Worm (Caenorhabditis elegans): ENCODE results near the gene cyp-13A1.

cyp-13A1 gene

DNA sequence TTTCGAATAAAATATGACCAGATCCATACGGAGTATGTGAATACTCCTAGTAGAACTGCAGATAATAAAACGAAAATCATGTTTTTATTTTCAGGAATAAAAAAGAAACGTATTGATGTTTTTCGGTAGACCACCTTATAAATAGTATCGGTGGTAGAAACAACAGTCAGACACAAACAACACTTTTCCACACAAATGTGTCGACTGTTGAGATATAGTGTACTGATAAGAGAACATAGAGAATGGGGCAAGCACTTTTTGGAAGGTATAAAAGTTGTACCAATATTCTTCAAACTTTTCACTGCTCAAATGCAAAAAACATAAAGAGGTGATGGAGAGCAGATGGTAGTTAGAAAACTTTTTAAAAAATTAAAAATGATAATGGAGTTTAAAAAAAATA, 20.8 kb upstream of the cyp-13A1 start, which contains the start of gene cyp-13A6:
Gene cyp-13A6, minus strand, starts transcription at position 180 of the 400 bp plus-strand sequence.
- TF ChIP-seq ceh-19 (GFP tag; optimal IDR thresholded peaks at IDR 0.05) (no peak), nhr-232 (tag; optimal IDR thresholded peaks at IDR 0.05) (no peak), ztf-16 (tag; optimal IDR thresholded peaks at IDR 0.05) (no peak), ceh-2 (tag; optimal IDR thresholded peaks at IDR 0.05) (no peak), npax-4 (tag; optimal IDR thresholded peaks at IDR 0.05) (no peak), ref-2 (tag; optimal IDR thresholded peaks at IDR 0.05) (no peak), pax-1 (tag; optimal IDR thresholded peaks at IDR 0.05) (no peak), Y22D7AL.16 (tag; optimal IDR thresholded peaks at IDR 0.05) (no peak), nfya-1 (tag; optimal IDR thresholded peaks at IDR 0.05) (no peak), fkh-6 (tag; optimal IDR thresholded peaks at IDR 0.05) (no peak), hlh-6 (tag; optimal IDR thresholded peaks at IDR 0.05) (no peak), sdc-2 (tag; optimal IDR thresholded peaks at IDR 0.05) (no peak), ceh-34 (tag; optimal IDR thresholded peaks at IDR 0.05) (no peak), pag-3 (tag; optimal IDR thresholded peaks at IDR 0.05; ENCODE audit: borderline replicate concordance) (no peak), ceh-22 (tag; optimal IDR thresholded peaks at IDR 0.05) (no peak), dve-1 (tag; optimal IDR thresholded peaks at IDR 0.05) (no peak), K09A11.1 (tag; optimal IDR thresholded peaks at IDR 0.05; ENCODE audit: insufficient read depth) (no peak)

DNA sequence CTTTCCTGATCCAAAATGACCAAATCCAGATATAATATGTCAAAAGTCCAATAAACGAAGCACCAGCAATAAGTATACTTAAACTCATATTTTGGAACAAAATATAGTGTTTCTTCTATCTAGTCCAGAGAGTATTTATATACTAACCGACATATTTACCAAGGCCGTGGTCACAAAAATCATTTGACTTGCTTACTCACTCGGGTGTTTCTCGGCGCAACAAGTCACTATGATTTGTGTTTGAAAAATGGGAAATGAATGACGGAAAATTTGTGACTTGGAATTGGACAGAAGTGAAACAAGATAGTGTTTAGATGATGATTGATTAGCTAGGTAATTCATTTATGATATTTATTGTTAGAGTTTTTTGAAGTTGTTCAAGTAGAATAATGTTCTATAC, 18.5 kb upstream of the cyp-13A1 start, which contains the start of gene cyp-13A5:
Gene cyp-13A5, minus strand, starts transcription at position 112 of the 400 bp plus-strand sequence.
- TF ChIP-seq dve-1 (tag; optimal IDR thresholded peaks at IDR 0.05) (no peak), che-1 (tag; optimal IDR thresholded peaks at IDR 0.05) (no peak), fax-1 (tag; optimal IDR thresholded peaks at IDR 0.05) (no peak), ahr-1 (tag; optimal IDR thresholded peaks at IDR 0.05) (no peak), nhr-11 (tag; optimal IDR thresholded peaks at IDR 0.05) (no peak), unc-3 (GFP tag; conservative IDR thresholded peaks at IDR 0.05) (no peak), unc-3 (tag; optimal IDR thresholded peaks at IDR 0.05) (no peak), unc-42 (tag; optimal IDR thresholded peaks at IDR 0.05) (no peak), ama-1 (optimal IDR thresholded peaks at IDR 0.05) (no peak), pros-1 (tag; optimal IDR thresholded peaks at IDR 0.05) (no peak), pax-1 (tag; optimal IDR thresholded peaks at IDR 0.05) (no peak), tbx-7 (tag; optimal IDR thresholded peaks at IDR 0.05) (no peak), ceh-30 (tag; optimal IDR thresholded peaks at IDR 0.05) (no peak), hlh-15 (tag; optimal IDR thresholded peaks at IDR 0.05) (no peak), madf-2 (tag; optimal IDR thresholded peaks at IDR 0.05) (no peak), hlh-30 (tag; optimal IDR thresholded peaks at IDR 0.05; ENCODE audit: insufficient read depth) (no peak), C38D4.7 (GFP tag; optimal IDR thresholded peaks at IDR 0.05) (no peak), F13H6.1 (tag; optimal IDR thresholded peaks at IDR 0.05) (no peak)

DNA sequence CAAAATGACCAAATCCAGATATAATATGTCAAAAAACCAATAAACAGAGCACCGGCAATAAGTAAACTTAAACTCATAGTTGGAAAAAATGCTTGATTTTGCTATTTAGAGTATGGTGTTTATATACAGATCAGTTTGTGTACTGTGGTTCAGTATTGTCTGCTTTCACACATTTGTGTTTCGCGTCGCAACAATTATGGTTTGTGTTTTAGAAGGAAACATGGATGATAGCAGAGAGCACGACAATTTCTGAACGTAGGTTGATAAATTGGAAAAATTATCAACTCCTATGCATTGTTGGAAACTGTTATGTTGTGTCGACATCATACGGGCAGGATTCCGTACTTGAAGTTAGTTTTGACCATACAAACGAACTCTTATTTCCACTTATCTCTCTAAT, 15.9 kb upstream of the cyp-13A1 start, which contains the start of gene cyp-13A4:
Gene cyp-13A4, minus strand, starts transcription at position 77 of the 400 bp plus-strand sequence.
- TF ChIP-seq ceh-34 (tag; optimal IDR thresholded peaks at IDR 0.05), result no peak
- no peak for TF ChIP-seq dmd-4 (tag; optimal IDR thresholded peaks at IDR 0.05; ENCODE audit: borderline replicate concordance)
- TF ChIP-seq ceh-22 (tag; optimal IDR thresholded peaks at IDR 0.05), result no peak
- no peak for TF ChIP-seq pha-2 (tag; optimal IDR thresholded peaks at IDR 0.05)
- TF ChIP-seq lim-6 (tag; optimal IDR thresholded peaks at IDR 0.05), result no peak
- no peak for TF ChIP-seq npax-4 (tag; optimal IDR thresholded peaks at IDR 0.05)
- TF ChIP-seq ceh-48 (tag; optimal IDR thresholded peaks at IDR 0.05), result no peak
- TF ChIP-seq unc-3 (GFP tag; conservative IDR thresholded peaks at IDR 0.05), result no peak
- TF ChIP-seq unc-3 (tag; optimal IDR thresholded peaks at IDR 0.05), result no peak
- no peak for TF ChIP-seq lin-11 (tag; optimal IDR thresholded peaks at IDR 0.05)
- TF ChIP-seq ztf-16 (tag; optimal IDR thresholded peaks at IDR 0.05), result no peak
- no peak for TF ChIP-seq fkh-10 (GFP tag; optimal IDR thresholded peaks at IDR 0.05)
- TF ChIP-seq elt-4 (tag; optimal IDR thresholded peaks at IDR 0.05), result no peak
